Worm (Caenorhabditis elegans) whole organism, young adult: ENCODE results near the gene T06D8.10.

Source experiments
- B0019.2 ChIP-seq: fragments of 200-800 bp; sonication (Bioruptor generic); conservative IDR thresholded peaks from 2 replicates; pipeline ENCODE4 v1.3.6; 2022; ENCODE audit warnings: missing genetic modification reagents, missing genetic modification characterization, missing compliant biosample characterization
- D2030.7 ChIP-seq: fragments of 200-800 bp; sonication (Bioruptor generic); IDR thresholded peaks from 2 replicates; pipeline ENCODE4 v1.3.6; 2022; ENCODE audit warnings: missing genetic modification reagents, missing genetic modification characterization, missing compliant biosample characterization
- F37B4.10 ChIP-seq: fragments of 200-800 bp; sonication (Bioruptor generic); IDR thresholded peaks from 2 replicates; pipeline ENCODE4 v1.3.6; 2022; ENCODE audit warnings: missing genetic modification characterization, missing compliant biosample characterization
- F49E8.2 ChIP-seq: sonication (generic microtip); optimal IDR thresholded peaks from 3 replicates; lab custom pipeline; 2017; ENCODE audit warnings: missing genetic modification characterization, mild to moderate bottlenecking, missing compliant biosample characterization, antibody characterized with exemption, moderate library complexity; ENCODE audit not compliant: insufficient read depth
- K11D2.4 ChIP-seq: fragments of 200-800 bp; sonication (Bioruptor generic); IDR thresholded peaks from 2 replicates; pipeline ENCODE4 v1.3.6; 2022; ENCODE audit warnings: missing genetic modification reagents, missing genetic modification characterization, missing compliant biosample characterization
- K12H6.12 ChIP-seq: fragments of 200-800 bp; sonication (Bioruptor generic); optimal IDR thresholded peaks from 2 replicates; lab custom pipeline; 2018; ENCODE audit warnings: mild to moderate bottlenecking, missing genetic modification characterization, missing compliant biosample characterization
- T07F8.4 ChIP-seq: sonication (generic microtip); optimal IDR thresholded peaks from 2 replicates; lab custom pipeline; 2016; ENCODE audit warnings: mild to moderate bottlenecking, missing genetic modification characterization, moderate library complexity, missing compliant biosample characterization
- Y67H2A.10 ChIP-seq: fragments of 200-800 bp; sonication (Bioruptor generic); conservative IDR thresholded peaks from 2 replicates; pipeline ENCODE4 v1.3.6; 2022; ENCODE audit warnings: missing genetic modification reagents, missing genetic modification characterization, missing compliant biosample characterization
- Y95B8A.8 ChIP-seq: fragments of 200-800 bp; sonication (Bioruptor generic); IDR thresholded peaks from 2 replicates; pipeline ENCODE4 v1.3.6; 2022; ENCODE audit warnings: missing genetic modification reagents, missing genetic modification characterization, missing compliant biosample characterization
- ZK185.1 ChIP-seq: sonication (generic microtip); optimal IDR thresholded peaks from 2 replicates; lab custom pipeline; 2016; ENCODE audit warnings: mild to moderate bottlenecking, missing genetic modification characterization, missing compliant biosample characterization; ENCODE audit not compliant: poor library complexity, severe bottlenecking
- athp-1 ChIP-seq: sonication (generic microtip); optimal IDR thresholded peaks from 2 replicates; lab custom pipeline; 2017; ENCODE audit warnings: mild to moderate bottlenecking, missing genetic modification characterization, missing compliant biosample characterization
- attf-3 ChIP-seq: fragments of 200-800 bp; sonication (Bioruptor generic); conservative IDR thresholded peaks from 2 replicates; pipeline ENCODE4 v1.3.6; 2022; ENCODE audit warnings: missing genetic modification reagents, missing genetic modification characterization, missing compliant biosample characterization
- attf-6 ChIP-seq: fragments of 200-800 bp; sonication (Bioruptor generic); IDR thresholded peaks from 2 replicates; pipeline ENCODE4 v1.3.6; 2022; ENCODE audit warnings: missing genetic modification reagents, missing genetic modification characterization, missing compliant biosample characterization
- ccch-3 ChIP-seq: fragments of 200-800 bp; sonication (Bioruptor generic); optimal IDR thresholded peaks from 2 replicates; lab custom pipeline; 2018; ENCODE audit warnings: mild to moderate bottlenecking, missing genetic modification characterization, missing compliant biosample characterization
- ceh-100 ChIP-seq: fragments of 200-800 bp; sonication (Bioruptor generic); IDR thresholded peaks from 2 replicates; pipeline ENCODE4 v1.3.6; 2022; ENCODE audit warnings: missing genetic modification reagents, missing genetic modification characterization, missing compliant biosample characterization
- ceh-91 ChIP-seq: fragments of 200-800 bp; sonication (Bioruptor generic); IDR thresholded peaks from 2 replicates; pipeline ENCODE4 v1.3.6; 2022; ENCODE audit warnings: missing genetic modification reagents, missing genetic modification characterization, missing compliant biosample characterization
- dox-1 ChIP-seq: fragments of 200-800 bp; sonication (Bioruptor generic); IDR thresholded peaks from 2 replicates; pipeline ENCODE4 v1.3.6; 2022; ENCODE audit warnings: missing genetic modification reagents, missing genetic modification characterization, missing compliant biosample characterization
- efl-1 ChIP-seq: fragments of 150-350 bp; optimal IDR thresholded peaks from 2 replicates; lab custom pipeline; 2014; ENCODE audit warnings: missing biosample characterization, missing genetic modification reagents, missing genetic modification characterization
- egl-44 ChIP-seq: fragments of 200-800 bp; sonication (Bioruptor generic); IDR thresholded peaks from 2 replicates; pipeline ENCODE4 v1.3.6; 2022; ENCODE audit warnings: missing genetic modification reagents, missing genetic modification characterization, missing compliant biosample characterization
- fkh-3 ChIP-seq: sonication (generic microtip); optimal IDR thresholded peaks from 2 replicates; lab custom pipeline; 2016; ENCODE audit warnings: mild to moderate bottlenecking, missing genetic modification characterization, missing compliant biosample characterization
- him-1 ChIP-seq: sonication (generic microtip); optimal IDR thresholded peaks from 2 replicates; lab custom pipeline; 2016; ENCODE audit warnings: missing genotype, missing genetic modification reagents, missing genetic modification characterization, missing compliant biosample characterization
- hrde-1 ChIP-seq: sonication (generic microtip); optimal IDR thresholded peaks from 2 replicates; lab custom pipeline; 2016; ENCODE audit warnings: missing genetic modification characterization, mild to moderate bottlenecking, missing compliant biosample characterization, moderate library complexity, missing genotype, missing genetic modification reagents, borderline replicate concordance
- let-526 ChIP-seq: fragments of 200-800 bp; sonication (Bioruptor generic); IDR thresholded peaks from 2 replicates; pipeline ENCODE4 v1.3.6; 2022; ENCODE audit warnings: missing genetic modification reagents, missing genetic modification characterization, missing compliant biosample characterization
- lin-35 ChIP-seq, 3 experiments: fragments of 150-350 bp in 2 of 3; sonication (generic microtip) in 1 of 3; optimal IDR thresholded peaks; 2 replicates each; lab custom pipeline; 2014 to 2018; ENCODE audit warnings: missing biosample characterization in 3 of 3, missing genetic modification characterization in 3 of 3, missing genetic modification reagents in 3 of 3
- lin-54 ChIP-seq: fragments of 200-800 bp; sonication (Bioruptor generic); optimal IDR thresholded peaks from 2 replicates; lab custom pipeline; 2018; ENCODE audit warnings: mild to moderate bottlenecking, missing genetic modification characterization, missing compliant biosample characterization
- lsl-1 ChIP-seq: fragments of 200-800 bp; sonication (Bioruptor generic); optimal IDR thresholded peaks from 2 replicates; lab custom pipeline; 2018; ENCODE audit warnings: mild to moderate bottlenecking, missing genetic modification characterization, moderate library complexity, missing compliant biosample characterization
- madf-8 ChIP-seq: fragments of 200-800 bp; sonication (Bioruptor generic); conservative IDR thresholded peaks from 2 replicates; pipeline ENCODE4 v1.3.6; 2022; ENCODE audit warnings: missing genetic modification reagents, missing genetic modification characterization, missing compliant biosample characterization
- mcd-1 ChIP-seq: fragments of 200-800 bp; sonication (Bioruptor generic); IDR thresholded peaks from 2 replicates; pipeline ENCODE4 v1.3.6; 2022; ENCODE audit warnings: missing genetic modification reagents, missing genetic modification characterization, missing compliant biosample characterization
- mes-4 ChIP-seq: sonication (generic microtip); optimal IDR thresholded peaks from 2 replicates; lab custom pipeline; 2016; ENCODE audit warnings: missing genotype, missing genetic modification characterization, missing compliant biosample characterization
- nfyb-1 ChIP-seq: fragments of 200-800 bp; sonication (Bioruptor generic); IDR thresholded peaks from 2 replicates; pipeline ENCODE4 v1.3.6; 2022; ENCODE audit warnings: missing genetic modification reagents, missing genetic modification characterization, missing compliant biosample characterization
- nhr-27 ChIP-seq: fragments of 200-800 bp; sonication (Bioruptor generic); optimal IDR thresholded peaks from 2 replicates; lab custom pipeline; 2018; ENCODE audit warnings: mild to moderate bottlenecking, missing genetic modification characterization, moderate library complexity, missing compliant biosample characterization
- pbrm-1 ChIP-seq: fragments of 200-800 bp; sonication (Bioruptor generic); IDR thresholded peaks from 2 replicates; pipeline ENCODE4 v1.3.6; 2022; ENCODE audit warnings: missing genetic modification reagents, missing genetic modification characterization, missing compliant biosample characterization
- rcor-1 ChIP-seq: fragments of 200-800 bp; sonication (Bioruptor generic); IDR thresholded peaks from 2 replicates; pipeline ENCODE4 v1.3.6; 2022; ENCODE audit warnings: missing genetic modification reagents, missing genetic modification characterization, missing compliant biosample characterization
- rpc-1 ChIP-seq, 2 experiments: fragments of 150-350 bp in 1 of 2; sonication (generic microtip) in 1 of 2; optimal IDR thresholded peaks; 2 replicates each; lab custom pipeline; 2014 to 2018; ENCODE audit warnings: missing biosample characterization in 1 of 2, missing genetic modification characterization in 1 of 2, missing genetic modification reagents in 1 of 2, missing genotype in 1 of 2
- sdz-38 ChIP-seq: sonication (generic microtip); optimal IDR thresholded peaks from 2 replicates; lab custom pipeline; 2016; ENCODE audit warnings: missing genotype, missing genetic modification characterization, missing compliant biosample characterization
- snpc-1.3 ChIP-seq: sonication (generic microtip); optimal IDR thresholded peaks from 2 replicates; lab custom pipeline; 2017; ENCODE audit warnings: missing genetic modification characterization, mild to moderate bottlenecking, missing compliant biosample characterization, antibody characterized with exemption, moderate library complexity, missing genotype, missing genetic modification reagents; ENCODE audit not compliant: insufficient read depth
- snpc-3.4 ChIP-seq: sonication (generic microtip); optimal IDR thresholded peaks from 2 replicates; lab custom pipeline; 2017; ENCODE audit warnings: missing genetic modification characterization, mild to moderate bottlenecking, missing compliant biosample characterization, antibody characterized with exemption, moderate library complexity, missing genotype, missing genetic modification reagents
- snpc-4 ChIP-seq, 5 experiments: fragments of 150-350 bp in 1 of 5; sonication (generic microtip) in 4 of 5; optimal IDR thresholded peaks; 2 replicates each; lab custom pipeline; 2014 to 2018; ENCODE audit warnings: missing genetic modification characterization in 5 of 5, missing biosample characterization in 3 of 5, antibody characterized with exemption in 2 of 5, mild to moderate bottlenecking in 2 of 5, missing compliant biosample characterization in 2 of 5, missing genotype in 2 of 5, moderate library complexity in 2 of 5, missing genetic modification reagents in 1 of 5
- tlf-1 ChIP-seq: fragments of 200-800 bp; sonication (Bioruptor generic); optimal IDR thresholded peaks from 2 replicates; lab custom pipeline; 2018; ENCODE audit warnings: mild to moderate bottlenecking, missing genetic modification characterization, missing compliant biosample characterization
- unc-130 ChIP-seq: sonication (generic microtip); optimal IDR thresholded peaks from 2 replicates; lab custom pipeline; 2016; ENCODE audit warnings: missing genetic modification reagents, missing genetic modification characterization, missing compliant biosample characterization
- xnd-1 ChIP-seq: sonication (generic microtip); optimal IDR thresholded peaks from 2 replicates; lab custom pipeline; 2016; ENCODE audit warnings: missing genotype, missing genetic modification reagents, missing genetic modification characterization, missing compliant biosample characterization
- ztf-18 ChIP-seq: sonication (generic microtip); optimal IDR thresholded peaks from 2 replicates; lab custom pipeline; 2016; ENCODE audit warnings: missing genotype, mild to moderate bottlenecking, missing genetic modification characterization, missing compliant biosample characterization
- ztf-25 ChIP-seq: fragments of 200-800 bp; sonication (Bioruptor generic); IDR thresholded peaks from 2 replicates; pipeline ENCODE4 v1.3.6; 2022; ENCODE audit warnings: missing genetic modification reagents, missing genetic modification characterization, missing compliant biosample characterization
- ztf-3 ChIP-seq: fragments of 200-800 bp; sonication (Bioruptor generic); optimal IDR thresholded peaks from 2 replicates; lab custom pipeline; 2018; ENCODE audit warnings: mild to moderate bottlenecking, missing genetic modification characterization, missing compliant biosample characterization

The T06D8.10 gene

ce11 chrII:11238869-11239647 is 8.3 kb downstream of the T06D8.10 start, which contains the start of the genes rpn-9 and T06D8.9 (continued):
- TF ChIP-seq snpc-4 (GFP tag; optimal IDR thresholded peaks at IDR 0.05; lab: Kevin White, UChicago) (peak; percentile 17), snpc-4 (tag; optimal IDR thresholded peaks at IDR 0.05; lab: Kevin White, UChicago) (peak; percentile 70 to 80 (median 76)), let-526 (GFP tag; lab: Robert Waterston, UW) (0 out of 2 replicates have a peak, but pooled peaks have one; percentile 20), nfyb-1 (GFP tag; lab: Robert Waterston, UW) (peak; percentile 20; the same call in 1 of the 2 replicates), ceh-91 (GFP tag; lab: Robert Waterston, UW) (peak; percentile 86), F37B4.10 (GFP tag; lab: Robert Waterston, UW) (no peak), snpc-1.3 (tag; lab: Kevin White, UChicago) (peak; percentile 82), K11D2.4 (GFP tag; lab: Robert Waterston, UW) (no peak), rcor-1 (peak; percentile 76), attf-3 (peak; percentile 82), lsl-1 (peak; percentile 90), ccch-3 (GFP tag; lab: Kevin White, UChicago) (no peak), him-1 (no peak), mcd-1 (GFP tag; lab: Robert Waterston, UW) (peak; percentile 94), rpc-1 (optimal IDR thresholded peaks at IDR 0.05; lab: Kevin White, UChicago) (no peak), rpc-1 (tag; optimal IDR thresholded peaks at IDR 0.05; lab: Kevin White, UChicago) (no peak), Y95B8A.8 (GFP tag; lab: Robert Waterston, UW) (peak; percentile 77; the same call in 1 of the 2 replicates), K12H6.12 (tag; lab: Kevin White, UChicago) (peak; percentile 48), fkh-3 (tag; lab: Kevin White, UChicago) (no peak), unc-130 (GFP tag; lab: Kevin White, UChicago) (peak; percentile 70), T07F8.4 (tag; lab: Kevin White, UChicago) (no peak), lin-35 (GFP tag; optimal IDR thresholded peaks at IDR 0.05; lab: Kevin White, UChicago) (peak in 2 of 3 experiments; percentile 15 to 71), ZK185.1 (tag; lab: Kevin White, UChicago) (peak; percentile 21), Y67H2A.10 (GFP tag; lab: Robert Waterston, UW) (peak; percentile 45; the same call in 1 of the 2 replicates), ztf-3 (GFP tag; lab: Kevin White, UChicago) (no peak), lin-54 (peak; percentile 87), athp-1 (peak; percentile 52), mes-4 (no peak), F49E8.2 (tag; lab: Kevin White, UChicago) (peak; percentile 66), B0019.2 (GFP tag; lab: Robert Waterston, UW) (peak; percentile 78), egl-44 (no peak), dox-1 (peak; percentile 88), hrde-1 (tag; lab: Kevin White, UChicago) (no peak), efl-1 (GFP tag; lab: Kevin White, UChicago) (peak; percentile 79), ceh-100 (GFP tag; lab: Robert Waterston, UW) (peak; percentile 62; the same call in 1 of the 2 replicates), ztf-18 (tag; lab: Kevin White, UChicago) (peak; percentile 77), sdz-38 (tag; lab: Kevin White, UChicago) (no peak), D2030.7 (GFP tag; lab: Robert Waterston, UW) (peak; percentile 89), madf-8 (GFP tag; lab: Robert Waterston, UW) (peak; percentile 66), tlf-1 (GFP tag; lab: Kevin White, UChicago) (peak; percentile 57), nhr-27 (tag; lab: Kevin White, UChicago) (no peak), pbrm-1 (GFP tag; lab: Robert Waterston, UW) (peak; percentile 81), snpc-3.4 (peak; percentile 48), ztf-25 (GFP tag; lab: Robert Waterston, UW) (no peak), attf-6 (GFP tag; lab: Robert Waterston, UW) (peak; percentile 29; the same call in 1 of the 2 replicates), xnd-1 (tag; lab: Kevin White, UChicago) (peak; percentile 65)
